Worm (Caenorhabditis elegans): ENCODE results near the gene clec-121.

DNA sequence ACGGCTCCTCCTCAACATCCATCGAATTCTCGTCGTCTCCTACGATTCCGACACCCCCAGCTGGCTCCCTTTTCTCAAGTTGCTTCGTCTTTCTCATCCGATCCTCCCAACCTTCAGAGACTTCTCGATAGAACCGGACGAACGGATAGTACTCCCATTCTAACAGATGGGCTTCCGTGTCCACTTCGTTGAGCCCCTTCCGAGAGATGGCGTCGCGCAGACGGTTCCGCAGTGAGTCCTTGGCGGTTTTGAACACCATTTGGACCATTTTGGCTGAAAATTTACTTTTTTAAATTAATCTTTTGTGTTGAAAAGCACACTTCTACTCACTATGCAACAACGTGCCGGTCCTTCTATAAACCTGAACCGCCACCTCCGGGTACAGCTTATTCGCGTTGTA is 48.4 kb upstream of the clec-121 start:
- TF ChIP-seq him-1 (tag; optimal IDR thresholded peaks at IDR 0.05) (no peak), dao-5 (tag; optimal IDR thresholded peaks at IDR 0.05) (no peak)

All from whole organism, L4/young adult.